Fruit fly (Drosophila melanogaster): ENCODE results near the gene Vps60.

Vps60 gene

DNA sequence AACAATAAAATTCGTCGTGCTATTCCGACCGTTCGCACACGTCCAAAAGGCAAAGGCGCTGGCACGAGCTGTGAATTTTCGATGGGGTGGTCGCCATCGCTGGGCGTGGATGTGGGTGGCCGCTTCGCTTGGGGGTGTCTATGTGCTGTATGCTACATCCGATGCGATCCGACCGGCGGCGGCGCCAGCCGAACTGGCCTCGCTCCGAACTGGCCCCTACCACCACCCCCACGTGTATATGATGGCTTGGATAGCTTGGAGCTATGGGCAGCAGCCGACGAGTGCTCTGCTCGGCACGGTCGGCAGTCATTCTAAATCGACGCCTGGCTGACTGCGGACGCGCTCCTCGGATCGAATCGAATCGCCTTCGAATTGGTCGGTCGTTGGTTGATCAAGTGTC lies 11.7 kb upstream of the Vps60 start, which contains the start of gene CG7497 (continued):
- TF ChIP-seq lov (optimal IDR thresholded peaks at IDR 0.05), result no peak
- no peak for TF ChIP-seq lov (GFP tag; IDR thresholded peaks at IDR 0.05)
- TF ChIP-seq CG17328 (GFP tag; IDR thresholded peaks at IDR 0.05), result 0 out of 2 replicates have a peak, but pooled peaks have one; percentile 9
- 0 out of 2 replicates have a peak, but pooled peaks have one; percentile 6 for TF ChIP-seq lmd (GFP tag; IDR thresholded peaks at IDR 0.05)
- peak; percentile 58 for TF ChIP-seq Med (GFP tag)
- peak; percentile 46; the same call in 1 of the 2 replicates for TF ChIP-seq Drgx (GFP tag; IDR thresholded peaks at IDR 0.05)
- 0 out of 3 replicates have a peak, but pooled peaks have one; percentile 4 for TF ChIP-seq gce (GFP tag; IDR thresholded peaks at IDR 0.05)
- 0 out of 2 replicates have a peak, but pooled peaks have one; percentile 19 for TF ChIP-seq ara (GFP tag; IDR thresholded peaks at IDR 0.05)

DNA sequence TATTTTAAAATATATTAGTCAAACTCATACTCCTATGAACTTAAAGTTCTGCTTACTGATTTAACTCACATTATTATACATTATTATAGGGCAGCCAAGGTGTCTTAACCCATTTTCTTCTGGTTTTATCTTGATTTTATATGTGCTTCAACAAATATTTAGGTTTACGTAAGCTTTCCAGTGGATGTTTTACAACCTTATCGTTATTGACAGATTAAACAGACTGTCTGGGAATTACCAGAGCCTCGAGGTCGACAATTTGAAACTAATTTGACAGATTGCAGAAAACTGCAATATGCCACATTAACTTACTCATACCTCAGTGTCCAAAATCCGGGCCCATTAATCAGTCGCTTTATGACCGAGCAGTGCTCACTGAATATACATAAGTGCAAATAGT lies 9.8 kb upstream of the Vps60 start:
- TF ChIP-seq CG7963 (GFP tag; IDR thresholded peaks at IDR 0.05; ENCODE audit: partially characterized antibody) (no peak), CG9797 (GFP tag; optimal IDR thresholded peaks at IDR 0.05) (no peak), nom (GFP tag; optimal IDR thresholded peaks at IDR 0.05) (peak; percentile 51), NFAT (GFP tag; IDR thresholded peaks at IDR 0.05) (no peak)

DNA sequence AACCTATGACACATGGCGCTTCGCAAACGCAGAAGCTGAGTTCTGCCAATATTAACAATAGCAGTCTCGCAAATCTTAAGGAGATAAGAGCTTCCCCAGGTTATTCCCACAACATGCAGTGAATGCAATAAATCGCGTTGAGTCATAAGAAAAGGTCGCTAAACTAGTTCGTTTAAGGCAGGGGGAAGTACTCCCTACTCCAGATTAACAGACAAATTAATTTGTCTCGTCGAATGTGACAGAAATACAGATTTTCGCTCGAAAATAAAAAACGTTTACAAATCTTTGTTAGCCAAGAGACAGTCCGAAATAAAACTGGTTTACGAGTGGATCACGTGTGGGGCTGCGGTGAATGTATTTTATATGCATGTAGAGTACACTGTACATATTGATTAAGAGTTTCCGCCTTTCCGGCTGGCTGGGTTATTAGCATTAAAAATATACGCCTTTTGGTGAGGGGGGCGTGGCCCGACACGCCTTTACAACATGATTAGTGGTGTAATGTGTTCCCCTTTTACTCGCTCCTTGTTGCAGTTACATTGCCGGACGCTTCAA lies 4.2 kb upstream of the Vps60 start:
- TF ChIP-seq kni (GFP tag; optimal IDR thresholded peaks at IDR 0.05) (peak; percentile 22), vvl (GFP tag; IDR thresholded peaks at IDR 0.05) (peak; percentile 76), hkb (optimal IDR thresholded peaks at IDR 0.05) (no peak), hkb (GFP tag; IDR thresholded peaks at IDR 0.05) (0 out of 2 replicates have a peak, but pooled peaks have one; percentile 20), Bgb (GFP tag; IDR thresholded peaks at IDR 0.05; ENCODE audit: partially characterized antibody) (no peak), sens (GFP tag) (peak; percentile 32), Hmx (GFP tag; optimal IDR thresholded peaks at IDR 0.05) (no peak), Asciz (GFP tag; optimal IDR thresholded peaks at IDR 0.05) (peak; percentile 25), cwo (GFP tag; optimal IDR thresholded peaks at IDR 0.05) (peak; percentile 59), grn (GFP tag; optimal IDR thresholded peaks at IDR 0.05) (no peak), Sox102F (GFP tag; optimal IDR thresholded peaks at IDR 0.05) (no peak), Eip74EF (GFP tag; optimal IDR thresholded peaks at IDR 0.05) (peak in 1 of 2 experiments; percentile 54)

DNA sequence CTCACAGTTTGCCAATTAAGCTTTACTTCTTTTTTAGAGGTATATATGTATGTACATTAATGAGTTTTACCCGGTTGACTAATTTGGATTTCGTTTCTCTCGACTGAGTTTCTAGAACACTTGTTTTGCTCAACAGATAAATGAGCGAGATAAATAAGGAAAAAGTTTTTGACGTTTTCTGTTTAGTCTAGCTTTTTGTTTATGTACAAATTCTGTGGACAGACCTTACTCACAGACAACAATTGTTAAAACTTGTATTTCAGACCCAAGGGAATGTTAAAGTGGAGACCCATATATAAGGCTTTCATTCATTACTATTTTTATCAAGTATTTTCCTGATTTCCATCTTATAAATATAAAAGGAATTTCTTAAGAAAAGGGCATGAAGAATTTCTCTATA lies 3.6 kb upstream of the Vps60 start:
- TF ChIP-seq CG1792 (GFP tag; optimal IDR thresholded peaks at IDR 0.05), result no peak
- TF ChIP-seq CG13624 (GFP tag; optimal IDR thresholded peaks at IDR 0.05), result no peak
- no peak for TF ChIP-seq GATAe (GFP tag; conservative IDR thresholded peaks at IDR 0.05)
- no peak for TF ChIP-seq gsb (GFP tag; IDR thresholded peaks at IDR 0.05)
- TF ChIP-seq Drgx (GFP tag; IDR thresholded peaks at IDR 0.05), result no peak
- peak; percentile 47 for TF ChIP-seq Fer1 (GFP tag; optimal IDR thresholded peaks at IDR 0.05)
- TF ChIP-seq E2f1 (GFP tag; IDR thresholded peaks at IDR 0.05), result no peak
- TF ChIP-seq CG10321 (GFP tag; IDR thresholded peaks at IDR 0.05), result no peak
- no peak for TF ChIP-seq CG14667 (GFP tag; IDR thresholded peaks at IDR 0.05)
- TF ChIP-seq Hand (GFP tag; optimal IDR thresholded peaks at IDR 0.05), result peak; percentile 54
- TF ChIP-seq gfzf (GFP tag; optimal IDR thresholded peaks at IDR 0.05), result no peak
- TF ChIP-seq phol (tag; optimal IDR thresholded peaks at IDR 0.05), result no peak
- no peak for TF ChIP-seq CG8290 (GFP tag; optimal IDR thresholded peaks at IDR 0.05)
- TF ChIP-seq CG8290 (tag; optimal IDR thresholded peaks at IDR 0.05), result peak in 1 of 2 experiments; percentile 46
- TF ChIP-seq p53 (GFP tag; optimal IDR thresholded peaks at IDR 0.05), result no peak
- peak; percentile 28 for TF ChIP-seq Hey (tag; optimal IDR thresholded peaks at IDR 0.05)
- TF ChIP-seq CHES-1-like (GFP tag; optimal IDR thresholded peaks at IDR 0.05), result no peak
- peak; percentile 47 for TF ChIP-seq odd (GFP tag; optimal IDR thresholded peaks at IDR 0.05)
- 0 out of 2 replicates have a peak, but pooled peaks have one; percentile 8 for TF ChIP-seq seq (GFP tag; IDR thresholded peaks at IDR 0.05)
- no peak for TF ChIP-seq cg (GFP tag; optimal IDR thresholded peaks at IDR 0.05)
- no peak for TF ChIP-seq CG4820 (GFP tag; optimal IDR thresholded peaks at IDR 0.05)
- no peak for TF ChIP-seq CG32767 (GFP tag; IDR thresholded peaks at IDR 0.05)
- TF ChIP-seq sens (GFP tag), result peak; percentile 10
- no peak for TF ChIP-seq CG30020 (tag; optimal IDR thresholded peaks at IDR 0.05)
- peak; percentile 14 for TF ChIP-seq CG12659 (GFP tag; optimal IDR thresholded peaks at IDR 0.05)

All from whole organism, embryonic.